Fruit fly (Drosophila melanogaster): ENCODE measurements around the gene CG34283.

DNA sequence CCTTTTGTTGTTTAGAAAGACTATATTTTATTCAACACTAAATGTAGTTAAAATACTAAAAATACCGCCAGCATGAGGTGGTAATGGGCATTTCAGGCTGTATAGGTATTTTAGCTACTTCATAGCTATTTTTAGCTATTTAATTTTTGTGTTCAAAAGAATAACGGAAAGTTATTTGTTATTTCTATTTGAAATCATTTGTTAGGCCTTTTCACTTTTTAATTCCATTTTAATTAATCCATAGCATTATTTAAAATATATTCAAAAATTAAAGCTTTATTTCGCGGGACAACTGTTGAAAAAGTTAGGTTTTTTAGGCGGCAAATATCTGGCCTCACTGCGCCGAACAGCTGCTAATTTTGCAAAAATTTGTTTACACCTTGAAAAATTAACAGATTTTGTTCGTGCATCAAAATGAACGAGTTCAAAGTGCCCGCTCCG, 44.9 kb downstream of the CG34283 start, which contains the start of the genes dind and CG7706:
- no peak for TF ChIP-seq CTCF (optimal IDR thresholded peaks at IDR 0.05)
- no peak for TF ChIP-seq CG8478 (optimal IDR thresholded peaks at IDR 0.05)
